Worm (Caenorhabditis elegans) whole organism, L1 larva: Measurements from ENCODE around the gene T08D10.5.

Source experiments
- C16A3.4 ChIP-seq: fragments of 150-350 bp; optimal IDR thresholded peaks from 2 replicates; lab custom pipeline; 2014; ENCODE audit warnings: missing biosample characterization, missing genetic modification characterization
- F16B12.6 ChIP-seq: fragments of 150-350 bp; optimal IDR thresholded peaks from 2 replicates; lab custom pipeline; 2014; ENCODE audit warnings: missing biosample characterization, missing genetic modification characterization
- Y116A8C.19 ChIP-seq: sonication (generic microtip); optimal IDR thresholded peaks from 2 replicates; lab custom pipeline; 2016; ENCODE audit warnings: missing compliant biosample characterization, missing genetic modification characterization, borderline replicate concordance
- alr-1 ChIP-seq: fragments of 200-800 bp; sonication (Bioruptor generic); optimal IDR thresholded peaks from 2 replicates; lab custom pipeline; 2018; ENCODE audit warnings: borderline replicate concordance, mild to moderate bottlenecking, missing genetic modification characterization, missing compliant biosample characterization
- ama-1 ChIP-seq: fragments of 150-350 bp; optimal IDR thresholded peaks from 2 replicates; lab custom pipeline; 2014
- blmp-1 ChIP-seq: fragments of 150-350 bp; optimal IDR thresholded peaks from 2 replicates; lab custom pipeline; 2014; ENCODE audit warnings: missing biosample characterization, missing genetic modification characterization
- ceh-8 ChIP-seq: fragments of 200-800 bp; sonication (Bioruptor generic); optimal IDR thresholded peaks from 2 replicates; lab custom pipeline; 2018; ENCODE audit warnings: mild to moderate bottlenecking, missing genetic modification characterization, moderate library complexity, missing compliant biosample characterization
- ceh-82 ChIP-seq, 3 experiments: fragments of 150-350 bp in 1 of 3; sonication (generic microtip) in 2 of 3; optimal IDR thresholded peaks; 2 replicates each; lab custom pipeline; 2014 to 2017; ENCODE audit warnings: missing biosample characterization in 3 of 3, missing genetic modification characterization in 3 of 3
- ceh-88 ChIP-seq: fragments of 200-800 bp; sonication (Bioruptor generic); IDR thresholded peaks from 2 replicates; pipeline ENCODE4 v1.3.6; 2022; ENCODE audit warnings: missing genetic modification characterization, missing compliant biosample characterization
- dpl-1 ChIP-seq, 3 experiments: fragments of 150-350 bp in 2 of 3; sonication (generic microtip) in 1 of 3; optimal IDR thresholded peaks; 2 replicates each; lab custom pipeline; 2014 to 2017; ENCODE audit warnings: missing biosample characterization in 3 of 3, missing genetic modification characterization in 3 of 3, missing genetic modification reagents in 3 of 3
- dsc-1 ChIP-seq: sonication (generic microtip); optimal IDR thresholded peaks from 2 replicates; lab custom pipeline; 2016; ENCODE audit warnings: mild to moderate bottlenecking, missing genetic modification characterization, missing compliant biosample characterization
- efl-1 ChIP-seq, 4 experiments: fragments of 150-350 bp; optimal IDR thresholded peaks in 3 of 4; peaks in 1 of 4; 1 replicate in 1 of 4; 2 replicates in 3 of 4; lab custom pipeline; 2014; ENCODE audit warnings: missing biosample characterization in 2 of 4, missing genetic modification characterization in 2 of 4, missing genetic modification reagents in 2 of 4
- egl-13 ChIP-seq: sonication (generic microtip); optimal IDR thresholded peaks from 2 replicates; lab custom pipeline; 2016; ENCODE audit warnings: missing genotype, missing genetic modification reagents, missing genetic modification characterization, missing compliant biosample characterization
- grh-1 ChIP-seq: fragments of 200-800 bp; sonication (Bioruptor generic); IDR thresholded peaks from 2 replicates; pipeline ENCODE4 v1.3.6; 2022; ENCODE audit warnings: missing genetic modification reagents, missing genetic modification characterization, missing compliant biosample characterization
- hlh-17 ChIP-seq: fragments of 200-800 bp; sonication (Bioruptor generic); optimal IDR thresholded peaks from 2 replicates; lab custom pipeline; 2018; ENCODE audit warnings: missing genetic modification characterization, mild to moderate bottlenecking, missing compliant biosample characterization, moderate library complexity, borderline replicate concordance
- lin-15B ChIP-seq: fragments of 150-350 bp; sonication (generic microtip); optimal IDR thresholded peaks from 3 replicates; lab custom pipeline; 2014; ENCODE audit warnings: missing biosample characterization, missing genetic modification characterization
- lin-35 ChIP-seq, 2 experiments: fragments of 150-350 bp; optimal IDR thresholded peaks; 2 replicates each; lab custom pipeline; 2014; ENCODE audit warnings: missing biosample characterization in 2 of 2, missing genetic modification characterization in 2 of 2, missing genetic modification reagents in 2 of 2
- mab-9 ChIP-seq: fragments of 200-800 bp; sonication (Bioruptor generic); IDR thresholded peaks from 2 replicates; pipeline ENCODE4 v1.3.6; 2022; ENCODE audit warnings: missing genetic modification reagents, missing genetic modification characterization, missing compliant biosample characterization
- mep-1 ChIP-seq: fragments of 150-350 bp; optimal IDR thresholded peaks from 2 replicates; lab custom pipeline; 2014; ENCODE audit warnings: missing biosample characterization, missing genetic modification characterization
- nhr-12 ChIP-seq: sonication (generic microtip); optimal IDR thresholded peaks from 2 replicates; lab custom pipeline; 2017; ENCODE audit warnings: missing biosample characterization, missing genetic modification characterization
- nhr-19 ChIP-seq: fragments of 200-800 bp; sonication (Bioruptor generic); conservative IDR thresholded peaks from 2 replicates; pipeline ENCODE4 v1.3.6; 2022; ENCODE audit warnings: missing genetic modification characterization, missing compliant biosample characterization
- nhr-20 ChIP-seq: sonication (generic microtip); optimal IDR thresholded peaks from 2 replicates; lab custom pipeline; 2016; ENCODE audit warnings: mild to moderate bottlenecking, missing genetic modification characterization, missing compliant biosample characterization
- nhr-47 ChIP-seq: sonication (generic microtip); optimal IDR thresholded peaks from 2 replicates; lab custom pipeline; 2016; ENCODE audit warnings: mild to moderate bottlenecking, missing genetic modification characterization, moderate library complexity, missing compliant biosample characterization
- nhr-71 ChIP-seq: sonication (generic microtip); optimal IDR thresholded peaks from 2 replicates; lab custom pipeline; 2016; ENCODE audit warnings: mild to moderate bottlenecking, missing genetic modification characterization, moderate library complexity, missing compliant biosample characterization
- nhr-76 ChIP-seq: sonication (generic microtip); optimal IDR thresholded peaks from 2 replicates; lab custom pipeline; 2017; ENCODE audit warnings: missing biosample characterization, missing genetic modification characterization
- nhr-77 ChIP-seq: fragments of 150-350 bp; optimal IDR thresholded peaks from 2 replicates; lab custom pipeline; 2014; ENCODE audit warnings: missing biosample characterization, missing genetic modification characterization
- nhr-85 ChIP-seq: sonication (generic microtip); peaks from one replicate; lab custom pipeline; 2016; ENCODE audit warnings: missing genetic modification characterization, inconsistent platforms, missing compliant biosample characterization
- nhr-90 ChIP-seq: sonication (generic microtip); optimal IDR thresholded peaks from 2 replicates; lab custom pipeline; 2016; ENCODE audit warnings: mild to moderate bottlenecking, missing genetic modification characterization, missing compliant biosample characterization; ENCODE audit not compliant: poor library complexity
- pag-3 ChIP-seq: sonication (generic microtip); optimal IDR thresholded peaks from 2 replicates; lab custom pipeline; 2017; ENCODE audit warnings: missing genetic modification characterization, mild to moderate bottlenecking, missing compliant biosample characterization, antibody characterized with exemption, borderline replicate concordance; ENCODE audit not compliant: insufficient read depth
- pax-3 ChIP-seq: fragments of 200-800 bp; sonication (Bioruptor generic); optimal IDR thresholded peaks from 2 replicates; lab custom pipeline; 2018; ENCODE audit warnings: mild to moderate bottlenecking, missing genetic modification characterization, moderate library complexity, missing compliant biosample characterization
- pqm-1 ChIP-seq: sonication (generic microtip); optimal IDR thresholded peaks from 3 replicates; lab custom pipeline; 2017; ENCODE audit warnings: missing biosample characterization, missing genetic modification characterization
- rnt-1 ChIP-seq: sonication (generic microtip); optimal IDR thresholded peaks from 2 replicates; lab custom pipeline; 2016; ENCODE audit warnings: mild to moderate bottlenecking, missing genetic modification characterization, moderate library complexity, missing compliant biosample characterization
- skn-1 ChIP-seq: fragments of 150-350 bp; optimal IDR thresholded peaks from 2 replicates; lab custom pipeline; 2014; ENCODE audit warnings: missing biosample characterization, missing genetic modification characterization
- snu-23 ChIP-seq: sonication (generic microtip); optimal IDR thresholded peaks from 2 replicates; lab custom pipeline; 2016; ENCODE audit warnings: missing genetic modification characterization, missing compliant biosample characterization
- sptf-1 ChIP-seq: fragments of 150-350 bp; optimal IDR thresholded peaks from 2 replicates; lab custom pipeline; 2014; ENCODE audit warnings: missing biosample characterization, missing genetic modification characterization
- sup-37 ChIP-seq: fragments of 200-800 bp; sonication (Bioruptor generic); optimal IDR thresholded peaks from 2 replicates; lab custom pipeline; 2018; ENCODE audit warnings: mild to moderate bottlenecking, missing genetic modification characterization, missing compliant biosample characterization
- swsn-7 ChIP-seq: sonication (generic microtip); optimal IDR thresholded peaks from 2 replicates; lab custom pipeline; 2016; ENCODE audit warnings: missing genetic modification characterization, missing compliant biosample characterization
- tbx-2 ChIP-seq: sonication (generic microtip); optimal IDR thresholded peaks from 2 replicates; lab custom pipeline; 2016; ENCODE audit warnings: missing genetic modification characterization, missing compliant biosample characterization
- tlp-1 ChIP-seq: fragments of 150-350 bp; optimal IDR thresholded peaks from 2 replicates; lab custom pipeline; 2014; ENCODE audit warnings: missing biosample characterization, missing genetic modification characterization
- unc-130 ChIP-seq: fragments of 150-350 bp; optimal IDR thresholded peaks from 2 replicates; lab custom pipeline; 2017; ENCODE audit warnings: missing biosample characterization, missing genetic modification characterization, inconsistent platforms
- unc-30 ChIP-seq: sonication (generic microtip); optimal IDR thresholded peaks from 2 replicates; lab custom pipeline; 2017; ENCODE audit warnings: missing biosample characterization, missing genetic modification characterization
- vab-15 ChIP-seq: sonication (generic microtip); optimal IDR thresholded peaks from 2 replicates; lab custom pipeline; 2017; ENCODE audit warnings: missing genotype, mild to moderate bottlenecking, missing genetic modification characterization, missing compliant biosample characterization
- xbp-1 ChIP-seq: sonication (generic microtip); optimal IDR thresholded peaks from 2 replicates; lab custom pipeline; 2016; ENCODE audit warnings: missing genetic modification characterization, missing compliant biosample characterization
- zip-4 ChIP-seq: fragments of 200-800 bp; sonication (Bioruptor generic); optimal IDR thresholded peaks from 2 replicates; lab custom pipeline; 2018; ENCODE audit warnings: mild to moderate bottlenecking, missing genetic modification characterization, moderate library complexity, missing compliant biosample characterization

The T08D10.5 gene

DNA sequence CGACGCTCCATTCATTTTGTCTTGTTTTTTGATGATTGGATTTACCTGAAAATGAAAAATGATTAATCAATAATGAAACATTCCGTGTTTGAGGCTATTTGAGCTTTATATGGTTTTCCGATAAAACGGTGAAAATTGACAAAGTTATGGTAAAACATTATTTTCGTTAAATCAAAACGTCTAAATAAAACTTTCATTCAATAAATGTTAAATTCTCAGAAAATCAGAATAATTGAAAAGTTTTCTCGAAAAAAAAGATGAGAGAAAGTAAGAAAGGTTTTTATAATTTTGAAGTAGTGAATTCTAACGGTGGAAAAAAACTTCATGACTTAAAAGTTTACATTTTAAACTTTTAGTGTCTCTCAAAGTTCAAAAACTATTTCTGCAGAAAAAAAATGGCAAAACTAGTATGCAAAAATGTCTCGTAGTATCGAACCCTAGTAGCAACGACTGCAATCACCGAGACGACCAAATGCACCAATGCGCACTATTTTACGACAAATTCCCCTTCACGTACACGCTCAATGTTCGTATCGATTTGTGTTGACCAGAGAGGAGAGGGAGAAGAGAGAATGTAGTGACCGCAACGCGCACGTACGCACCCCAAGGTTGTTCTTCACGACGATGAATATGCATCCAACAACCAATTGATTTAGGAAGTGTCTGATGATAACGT is 10.4 kb upstream of the T08D10.5 start, which contains the start of gene nfya-1 (continued):
- TF ChIP-seq ceh-8 (peak; percentile 5), pax-3 (tag; lab: Kevin White, UChicago) (no peak), snu-23 (GFP tag; lab: Kevin White, UChicago) (peak; percentile 73), nhr-76 (tag; lab: Kevin White, UChicago) (no peak), alr-1 (tag; lab: Kevin White, UChicago) (no peak), Y116A8C.19 (no peak), unc-130 (tag; lab: Kevin White, UChicago) (peak; percentile 63), blmp-1 (tag; lab: Kevin White, UChicago) (peak; percentile 73), vab-15 (tag; lab: Kevin White, UChicago) (no peak), zip-4 (GFP tag; lab: Kevin White, UChicago) (no peak), grh-1 (GFP tag; lab: Robert Waterston, UW) (no peak), tlp-1 (tag; lab: Kevin White, UChicago) (no peak), nhr-20 (tag; lab: Kevin White, UChicago) (peak; percentile 50), ama-1 (no peak), nhr-71 (tag; lab: Kevin White, UChicago) (peak; percentile 45), nhr-19 (GFP tag; lab: Robert Waterston, UW) (peak; percentile 25; the same call in 1 of the 2 replicates), unc-30 (no peak), ceh-88 (GFP tag; lab: Robert Waterston, UW) (no peak), skn-1 (tag; lab: Kevin White, UChicago) (no peak), lin-15B (tag; lab: Kevin White, UChicago) (no peak), egl-13 (tag; lab: Kevin White, UChicago) (no peak), mep-1 (tag; lab: Kevin White, UChicago) (peak; percentile 84), C16A3.4 (tag; lab: Kevin White, UChicago) (peak; percentile 47), sptf-1 (tag; lab: Kevin White, UChicago) (no peak), nhr-77 (tag; lab: Kevin White, UChicago) (peak; percentile 2), hlh-17 (GFP tag; lab: Kevin White, UChicago) (no peak), sup-37 (GFP tag; lab: Kevin White, UChicago) (no peak), ceh-82 (tag; optimal IDR thresholded peaks at IDR 0.05; lab: Kevin White, UChicago) (peak in 2 of 3 experiments; percentile 23 to 79), dsc-1 (tag; lab: Kevin White, UChicago) (peak; percentile 24), efl-1 (optimal IDR thresholded peaks at IDR 0.05; lab: Kevin White, UChicago) (peak; percentile 25 to 34), efl-1 (GFP tag; optimal IDR thresholded peaks at IDR 0.05 in 1 of 2; lab: Kevin White, UChicago) (peak in 1 of 2 experiments; percentile 90), pag-3 (no peak)
- TF ChIP-seq, all 84 proteins: peak for 27

DNA sequence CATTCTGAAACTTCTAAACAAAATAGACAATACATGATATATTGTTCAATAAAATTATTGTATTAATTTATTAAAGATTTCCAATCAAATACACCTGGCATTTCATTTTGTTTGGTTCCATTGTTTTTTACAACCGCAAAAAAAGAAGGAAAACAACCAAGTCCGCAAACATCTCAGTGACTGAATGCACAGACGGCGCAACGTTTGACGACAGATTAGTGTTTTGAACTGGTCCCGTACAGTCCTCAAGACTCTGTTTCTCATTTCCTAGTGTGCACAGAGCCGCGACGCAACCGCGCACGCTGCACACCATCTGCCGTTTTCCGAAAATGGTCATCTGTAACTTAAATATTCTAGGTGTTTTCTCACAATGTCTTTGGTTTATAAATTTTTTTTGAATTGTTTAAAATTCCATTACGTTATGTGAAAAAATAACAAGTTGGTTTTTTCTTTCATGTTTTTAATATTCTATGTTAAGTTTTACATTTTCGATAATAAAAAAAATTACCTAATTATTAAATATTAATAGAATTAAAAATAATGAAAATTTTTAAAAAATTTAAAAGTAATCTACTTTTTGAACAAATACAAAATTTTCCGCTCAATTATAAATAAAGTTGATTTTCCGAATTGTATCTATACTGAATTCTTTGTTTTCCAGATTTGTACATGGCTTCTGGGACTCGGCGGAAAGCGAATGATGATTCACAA is 9.0 kb upstream of the T08D10.5 start, which contains the start of gene lsd-1:
lsd-1 (plus strand) TSS at position 661 of the 711 bp plus-strand sequence.
- peak; percentile 22 to 23 for TF ChIP-seq efl-1 (optimal IDR thresholded peaks at IDR 0.05; lab: Kevin White, UChicago)
- TF ChIP-seq efl-1 (GFP tag; optimal IDR thresholded peaks at IDR 0.05 in 1 of 2; lab: Kevin White, UChicago), result peak in 1 of 2 experiments; percentile 4
- TF ChIP-seq pag-3, result no peak
- TF ChIP-seq F16B12.6, result peak; percentile 92
- TF ChIP-seq swsn-7 (tag; lab: Kevin White, UChicago), result peak; percentile 28
- peak; percentile 28 for TF ChIP-seq C16A3.4 (tag; lab: Kevin White, UChicago)
- peak; percentile 21 for TF ChIP-seq tbx-2 (tag; lab: Kevin White, UChicago)
- peak in 1 of 3 experiments; percentile 5 for TF ChIP-seq ceh-82 (tag; optimal IDR thresholded peaks at IDR 0.05; lab: Kevin White, UChicago)
- TF ChIP-seq nhr-90 (tag; lab: Kevin White, UChicago), result peak; percentile 8
- peak; percentile 29 to 56 for TF ChIP-seq lin-35 (GFP tag; optimal IDR thresholded peaks at IDR 0.05; lab: Kevin White, UChicago)
- TF ChIP-seq snu-23 (GFP tag; lab: Kevin White, UChicago), result no peak
- peak in 2 of 3 experiments; percentile 28 to 32 for TF ChIP-seq dpl-1 (GFP tag; optimal IDR thresholded peaks at IDR 0.05; lab: Kevin White, UChicago)
- peak; percentile 68 for TF ChIP-seq nhr-85 (tag; lab: Kevin White, UChicago)
- TF ChIP-seq egl-13 (tag; lab: Kevin White, UChicago), result peak; percentile 9
- no peak for TF ChIP-seq nhr-12 (tag; lab: Kevin White, UChicago)
- TF ChIP-seq rnt-1, result peak; percentile 60
- no peak for TF ChIP-seq mab-9 (GFP tag; lab: Robert Waterston, UW)
- TF ChIP-seq pqm-1 (tag; lab: Kevin White, UChicago), result no peak
- peak; percentile 45 for TF ChIP-seq nhr-47 (tag; lab: Kevin White, UChicago)
- no peak for TF ChIP-seq skn-1 (tag; lab: Kevin White, UChicago)
- peak; percentile 10 for TF ChIP-seq xbp-1 (tag; lab: Kevin White, UChicago)
- peak; percentile 16 for TF ChIP-seq dsc-1 (tag; lab: Kevin White, UChicago)
